Fruit fly (Drosophila melanogaster): Measurements from ENCODE around the gene CG13058.

CG13058 gene

dm6 chr3L:16286258-16286657 lies 42.4 kb upstream of the CG13058 start (continued):
- TF ChIP-seq tna (GFP tag; IDR thresholded peaks at IDR 0.05; ENCODE audit: partially characterized antibody) (no peak), aop (GFP tag; IDR thresholded peaks at IDR 0.05) (no peak), CG15269 (tag; optimal IDR thresholded peaks at IDR 0.05) (peak; percentile 64), CG7357 (GFP tag; IDR thresholded peaks at IDR 0.05) (0 out of 3 replicates have a peak, but pooled peaks have one; percentile 32), gsb (GFP tag; IDR thresholded peaks at IDR 0.05) (no peak), p53 (GFP tag; optimal IDR thresholded peaks at IDR 0.05) (no peak), CG11085 (GFP tag; IDR thresholded peaks at IDR 0.05) (no peak), maf-S (GFP tag; optimal IDR thresholded peaks at IDR 0.05) (no peak), sens (GFP tag) (peak; percentile 74), CG13296 (GFP tag; optimal IDR thresholded peaks at IDR 0.05) (peak; percentile 23), Drgx (GFP tag; IDR thresholded peaks at IDR 0.05) (no peak), Usf (GFP tag; optimal IDR thresholded peaks at IDR 0.05) (no peak), ash1 (GFP tag; optimal IDR thresholded peaks at IDR 0.05) (no peak), Scr (GFP tag; IDR thresholded peaks at IDR 0.05; ENCODE audit: partially characterized antibody) (no peak), Lhr (GFP tag; optimal IDR thresholded peaks at IDR 0.05) (no peak)

dm6 chr3L:16288322-16288721 lies 40.3 kb upstream of the CG13058 start, which contains the start of gene CG13046:
TSS of gene CG13046 (minus strand) at chr3L:16288422.
- TF ChIP-seq CG1832 (GFP tag; optimal IDR thresholded peaks at IDR 0.05): no peak
- TF ChIP-seq CG15514 (GFP tag; optimal IDR thresholded peaks at IDR 0.05): no peak
- TF ChIP-seq CG30020 (tag; optimal IDR thresholded peaks at IDR 0.05): no peak
- no peak for TF ChIP-seq CG7987 (GFP tag; optimal IDR thresholded peaks at IDR 0.05)
- peak; percentile 8 to 42 for TF ChIP-seq Trl (optimal IDR thresholded peaks at IDR 0.05)
- no peak for TF ChIP-seq Trl (GFP tag; optimal IDR thresholded peaks at IDR 0.05)
- TF ChIP-seq Mrtf (GFP tag; IDR thresholded peaks at IDR 0.05): no peak
- TF ChIP-seq chinmo (GFP tag; IDR thresholded peaks at IDR 0.05; ENCODE audit: partially characterized antibody): 0 out of 4 replicates have a peak, but pooled peaks have one; percentile 18

dm6 chr3L:16289067-16289466 lies 39.6 kb upstream of the CG13058 start:
- TF ChIP-seq CG12155 (GFP tag; optimal IDR thresholded peaks at IDR 0.05): peak; percentile 3
- TF ChIP-seq CG11696 (GFP tag; IDR thresholded peaks at IDR 0.05): peak; percentile 44; the same call in 1 of the 2 replicates
- TF ChIP-seq Sin3A (optimal IDR thresholded peaks at IDR 0.05): no peak
- TF ChIP-seq CG10321 (GFP tag; IDR thresholded peaks at IDR 0.05): 0 out of 2 replicates have a peak, but pooled peaks have one; percentile 9
- TF ChIP-seq Fer1 (GFP tag; optimal IDR thresholded peaks at IDR 0.05): no peak
- TF ChIP-seq exex (tag; optimal IDR thresholded peaks at IDR 0.05): no peak
- TF ChIP-seq gfzf (GFP tag; optimal IDR thresholded peaks at IDR 0.05): no peak
- TF ChIP-seq CG4730 (GFP tag; IDR thresholded peaks at IDR 0.05): peak; percentile 50; the same call in 1 of the 2 replicates
- TF ChIP-seq so (GFP tag; IDR thresholded peaks at IDR 0.05): peak; percentile 58; the same call in 2 of the 3 replicates
- peak; percentile 11 for TF ChIP-seq CG13775 (GFP tag; optimal IDR thresholded peaks at IDR 0.05)
- TF ChIP-seq CG10267 (tag; optimal IDR thresholded peaks at IDR 0.05): no peak
- TF ChIP-seq CG34376 (GFP tag; optimal IDR thresholded peaks at IDR 0.05): no peak
- no peak for TF ChIP-seq bigmax (GFP tag; optimal IDR thresholded peaks at IDR 0.05)
- peak in 1 of 2 experiments; percentile 38 for TF ChIP-seq dpn (GFP tag; optimal IDR thresholded peaks at IDR 0.05)
- no peak for TF ChIP-seq CG11456 (GFP tag; IDR thresholded peaks at IDR 0.05)
- TF ChIP-seq CG15269 (tag; optimal IDR thresholded peaks at IDR 0.05): peak; percentile 67
- TF ChIP-seq CG16813 (GFP tag; IDR thresholded peaks at IDR 0.05; ENCODE audit: partially characterized antibody): no peak
- TF ChIP-seq ato (GFP tag; IDR thresholded peaks at IDR 0.05; ENCODE audit: partially characterized antibody): no peak
- TF ChIP-seq CG4424 (GFP tag; optimal IDR thresholded peaks at IDR 0.05): peak; percentile 38
- peak; percentile 20 for TF ChIP-seq CoRest (tag; optimal IDR thresholded peaks at IDR 0.05)
- no peak for TF ChIP-seq aop (GFP tag; IDR thresholded peaks at IDR 0.05)
- no peak for TF ChIP-seq ash1 (GFP tag; optimal IDR thresholded peaks at IDR 0.05)
- no peak for TF ChIP-seq CG4328 (GFP tag; optimal IDR thresholded peaks at IDR 0.05)
- TF ChIP-seq row (GFP tag; IDR thresholded peaks at IDR 0.05): peak; percentile 34; the same call in 1 of the 3 replicates
- no peak for TF ChIP-seq CG2129 (GFP tag; IDR thresholded peaks at IDR 0.05; ENCODE audit: partially characterized antibody)
- no peak for TF ChIP-seq CG6854 (GFP tag; optimal IDR thresholded peaks at IDR 0.05)
- no peak for TF ChIP-seq Ets65A (GFP tag)
- TF ChIP-seq Ptx1 (GFP tag; IDR thresholded peaks at IDR 0.05): 0 out of 2 replicates have a peak, but pooled peaks have one; percentile 43
- TF ChIP-seq az2 (GFP tag; optimal IDR thresholded peaks at IDR 0.05): peak; percentile 31

Measured in whole organism, embryonic.